Worm (Caenorhabditis elegans) whole organism, L2 larva: Measurements from ENCODE around the gene nspc-5.
A peak's percentile ranks its signal among the peaks of the same experiment; 100 is the strongest.

Source experiments
- C34F6.9 ChIP-seq: fragments of 150-350 bp; optimal IDR thresholded peaks from 2 replicates; lab custom pipeline; 2014; ENCODE audit warnings: missing biosample characterization, missing genetic modification characterization
- F13H6.1 ChIP-seq: sonication (generic microtip); optimal IDR thresholded peaks from 2 replicates; lab custom pipeline; 2016; ENCODE audit warnings: missing genetic modification characterization, missing compliant biosample characterization
- R02D3.7 ChIP-seq: fragments of 150-350 bp; optimal IDR thresholded peaks from 2 replicates; lab custom pipeline; 2014; ENCODE audit warnings: missing biosample characterization, missing genetic modification characterization
- Y55F3AM.14 ChIP-seq: fragments of 200-800 bp; sonication (Bioruptor generic); optimal IDR thresholded peaks from 2 replicates; lab custom pipeline; 2018; ENCODE audit warnings: mild to moderate bottlenecking, missing genetic modification characterization, missing compliant biosample characterization
- ZK546.5 ChIP-seq: sonication (generic microtip); optimal IDR thresholded peaks from 2 replicates; lab custom pipeline; 2017; ENCODE audit warnings: missing biosample characterization, missing genetic modification characterization
- alr-1 ChIP-seq: fragments of 150-350 bp; optimal IDR thresholded peaks from 2 replicates; lab custom pipeline; 2014; ENCODE audit warnings: missing biosample characterization, missing genetic modification characterization
- crh-2 ChIP-seq: sonication (generic microtip); optimal IDR thresholded peaks from 2 replicates; lab custom pipeline; 2017; ENCODE audit warnings: missing biosample characterization, missing genetic modification characterization
- elt-1 ChIP-seq: fragments of 150-350 bp; optimal IDR thresholded peaks from 2 replicates; lab custom pipeline; 2014; ENCODE audit warnings: missing biosample characterization, missing genetic modification characterization
- elt-3 ChIP-seq: sonication (generic microtip); optimal IDR thresholded peaks from 2 replicates; lab custom pipeline; 2017; ENCODE audit warnings: missing biosample characterization, missing genetic modification characterization
- fos-1 ChIP-seq: fragments of 150-350 bp; optimal IDR thresholded peaks from 2 replicates; lab custom pipeline; 2014; ENCODE audit warnings: missing biosample characterization, missing genetic modification characterization
- lsy-2 ChIP-seq, 2 experiments: fragments of 150-350 bp in 1 of 2; sonication (generic microtip) in 1 of 2; optimal IDR thresholded peaks; 2 replicates each; lab custom pipeline; 2014 to 2017; ENCODE audit warnings: missing biosample characterization in 2 of 2, missing genetic modification characterization in 2 of 2
- mbf-1 ChIP-seq: sonication (generic microtip); optimal IDR thresholded peaks from 2 replicates; lab custom pipeline; 2017; ENCODE audit warnings: missing biosample characterization, missing genetic modification characterization
- mdl-1 ChIP-seq, 2 experiments: fragments of 150-350 bp in 1 of 2; sonication (generic microtip) in 1 of 2; optimal IDR thresholded peaks; 2 replicates each; lab custom pipeline; 2017; ENCODE audit warnings: missing biosample characterization in 2 of 2, missing genetic modification characterization in 2 of 2
- nhr-10 ChIP-seq: sonication (generic microtip); optimal IDR thresholded peaks from 2 replicates; lab custom pipeline; 2017; ENCODE audit warnings: missing biosample characterization, missing genetic modification characterization
- nhr-11 ChIP-seq: fragments of 150-350 bp; optimal IDR thresholded peaks from 2 replicates; lab custom pipeline; 2014; ENCODE audit warnings: missing biosample characterization, missing genetic modification characterization
- nhr-12 ChIP-seq: fragments of 150-350 bp; optimal IDR thresholded peaks from 2 replicates; lab custom pipeline; 2014; ENCODE audit warnings: missing biosample characterization, missing genetic modification characterization
- nhr-129 ChIP-seq: fragments of 150-350 bp; optimal IDR thresholded peaks from 2 replicates; lab custom pipeline; 2014; ENCODE audit warnings: missing biosample characterization, missing genetic modification characterization
- nhr-21 ChIP-seq: fragments of 150-350 bp; optimal IDR thresholded peaks from 2 replicates; lab custom pipeline; 2014; ENCODE audit warnings: missing biosample characterization, missing genetic modification characterization
- nhr-23 ChIP-seq: fragments of 150-350 bp; optimal IDR thresholded peaks from 2 replicates; lab custom pipeline; 2014; ENCODE audit warnings: missing biosample characterization, missing genetic modification reagents, missing genetic modification characterization
- nhr-237 ChIP-seq: fragments of 150-350 bp; optimal IDR thresholded peaks from 2 replicates; lab custom pipeline; 2014; ENCODE audit warnings: missing biosample characterization, missing genetic modification characterization
- nhr-25 ChIP-seq: fragments of 150-350 bp; sonication (generic microtip); optimal IDR thresholded peaks from 3 replicates; lab custom pipeline; 2014; ENCODE audit warnings: missing biosample characterization, missing genetic modification characterization
- nhr-6 ChIP-seq: fragments of 150-350 bp; optimal IDR thresholded peaks from 2 replicates; lab custom pipeline; 2014; ENCODE audit warnings: missing biosample characterization, missing genetic modification characterization
- nhr-77 ChIP-seq: fragments of 150-350 bp; optimal IDR thresholded peaks from 2 replicates; lab custom pipeline; 2014; ENCODE audit warnings: missing biosample characterization, missing genetic modification characterization
- peb-1 ChIP-seq: fragments of 150-350 bp; optimal IDR thresholded peaks from 2 replicates; lab custom pipeline; 2014; ENCODE audit warnings: missing biosample characterization, missing genetic modification characterization
- sem-4 ChIP-seq: fragments of 150-350 bp; optimal IDR thresholded peaks from 2 replicates; lab custom pipeline; 2014; ENCODE audit warnings: missing biosample characterization, missing genetic modification reagents, missing genetic modification characterization
- skn-1 ChIP-seq: sonication (generic microtip); optimal IDR thresholded peaks from 2 replicates; lab custom pipeline; 2017; ENCODE audit warnings: missing biosample characterization, missing genetic modification characterization
- sma-3 ChIP-seq: sonication (generic microtip); optimal IDR thresholded peaks from 2 replicates; lab custom pipeline; 2016; ENCODE audit warnings: missing genetic modification reagents, missing genetic modification characterization, missing compliant biosample characterization
- sma-9 ChIP-seq, 2 experiments: fragments of 150-350 bp in 1 of 2; sonication (generic microtip) in 1 of 2; optimal IDR thresholded peaks; 2 replicates each; lab custom pipeline; 2014 to 2016; ENCODE audit warnings: missing genetic modification characterization in 2 of 2, mild to moderate bottlenecking in 1 of 2, missing biosample characterization in 1 of 2, missing compliant biosample characterization in 1 of 2, missing genetic modification reagents in 1 of 2, moderate library complexity in 1 of 2
- snpc-4 ChIP-seq: fragments of 150-350 bp; optimal IDR thresholded peaks from 2 replicates; lab custom pipeline; 2014; ENCODE audit warnings: missing biosample characterization, missing genetic modification characterization
- unc-55 ChIP-seq: fragments of 150-350 bp; sonication (generic microtip); optimal IDR thresholded peaks from 3 replicates; lab custom pipeline; 2014; ENCODE audit warnings: missing biosample characterization, missing genetic modification reagents, missing genetic modification characterization
- unc-62 ChIP-seq: fragments of 150-350 bp; optimal IDR thresholded peaks from 2 replicates; lab custom pipeline; 2014; ENCODE audit warnings: missing biosample characterization, missing genetic modification reagents, missing genetic modification characterization
- zag-1 ChIP-seq: fragments of 150-350 bp; optimal IDR thresholded peaks from 2 replicates; lab custom pipeline; 2014; ENCODE audit warnings: missing biosample characterization, missing genetic modification characterization
- ztf-1 ChIP-seq: fragments of 200-800 bp; sonication (Bioruptor generic); conservative IDR thresholded peaks from 2 replicates; pipeline ENCODE4 v1.3.6; 2022; ENCODE audit warnings: missing genetic modification characterization, missing compliant biosample characterization
- ztf-11 ChIP-seq: sonication (generic microtip); optimal IDR thresholded peaks from 2 replicates; lab custom pipeline; 2017; ENCODE audit warnings: missing biosample characterization, missing genetic modification characterization

The nspc-5 gene

ce11 chrX:8500922-8501321 is 37.6 kb upstream of the nspc-5 start, which contains the start of gene grd-4:
grd-4 (plus strand) TSS chrX:8501222.
- TF ChIP-seq mdl-1 (tag; optimal IDR thresholded peaks at IDR 0.05; lab: Kevin White, UChicago): no peak
- TF ChIP-seq F13H6.1 (tag; lab: Kevin White, UChicago): no peak
- TF ChIP-seq elt-1: no peak
- TF ChIP-seq snpc-4 (tag; lab: Kevin White, UChicago): no peak
- no peak for TF ChIP-seq sma-3 (GFP tag; lab: Kevin White, UChicago)
- TF ChIP-seq nhr-11: no peak
- no peak for TF ChIP-seq nhr-10
- TF ChIP-seq ztf-11 (tag; lab: Kevin White, UChicago): no peak
- TF ChIP-seq nhr-129 (tag; lab: Kevin White, UChicago): no peak
- no peak for TF ChIP-seq Y55F3AM.14 (GFP tag; lab: Kevin White, UChicago)
- no peak for TF ChIP-seq ztf-1
- no peak for TF ChIP-seq nhr-25
- TF ChIP-seq sma-9 (GFP tag; optimal IDR thresholded peaks at IDR 0.05; lab: Kevin White, UChicago): no peak
- no peak for TF ChIP-seq sma-9 (tag; optimal IDR thresholded peaks at IDR 0.05; lab: Kevin White, UChicago)
- no peak for TF ChIP-seq nhr-21 (tag; lab: Kevin White, UChicago)
- TF ChIP-seq nhr-6 (tag; lab: Kevin White, UChicago): no peak
- TF ChIP-seq crh-2 (tag; lab: Kevin White, UChicago): no peak
- TF ChIP-seq sem-4 (tag; lab: Kevin White, UChicago): no peak
- no peak for TF ChIP-seq unc-62 (GFP tag; lab: Kevin White, UChicago)

DNA sequence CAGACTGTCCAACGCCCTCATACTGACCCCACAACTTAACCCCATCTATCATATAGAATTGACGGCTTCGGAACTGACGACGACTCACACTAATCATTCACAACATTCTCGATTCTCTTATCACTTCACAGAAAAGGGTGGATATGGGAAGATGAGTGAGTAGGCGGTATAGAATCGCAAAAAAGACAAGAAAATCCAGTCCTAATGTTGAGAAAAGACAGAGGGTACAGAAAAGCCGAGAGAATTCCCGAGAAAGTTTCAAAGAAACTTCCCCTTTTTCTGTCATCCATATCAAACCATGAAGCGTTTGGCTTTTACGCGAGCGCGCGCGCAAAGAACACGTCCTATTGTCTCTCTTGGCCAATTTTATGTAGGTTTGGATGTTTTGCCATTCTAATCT is 34.3 kb upstream of the nspc-5 start:
- TF ChIP-seq mdl-1 (tag; optimal IDR thresholded peaks at IDR 0.05; lab: Kevin White, UChicago) (no peak), nhr-21 (tag; lab: Kevin White, UChicago) (peak; percentile 60)
- TF ChIP-seq, all 48 proteins: peak for 1

- TF ChIP-seq crh-2 (tag; lab: Kevin White, UChicago) (no peak), alr-1 (tag; lab: Kevin White, UChicago) (no peak), C34F6.9 (no peak), F13H6.1 (tag; lab: Kevin White, UChicago) (no peak), mbf-1 (tag; lab: Kevin White, UChicago) (no peak)
Observed at ce11 chrX:8507053-8507452, 31.5 kb upstream of the nspc-5 start.

DNA sequence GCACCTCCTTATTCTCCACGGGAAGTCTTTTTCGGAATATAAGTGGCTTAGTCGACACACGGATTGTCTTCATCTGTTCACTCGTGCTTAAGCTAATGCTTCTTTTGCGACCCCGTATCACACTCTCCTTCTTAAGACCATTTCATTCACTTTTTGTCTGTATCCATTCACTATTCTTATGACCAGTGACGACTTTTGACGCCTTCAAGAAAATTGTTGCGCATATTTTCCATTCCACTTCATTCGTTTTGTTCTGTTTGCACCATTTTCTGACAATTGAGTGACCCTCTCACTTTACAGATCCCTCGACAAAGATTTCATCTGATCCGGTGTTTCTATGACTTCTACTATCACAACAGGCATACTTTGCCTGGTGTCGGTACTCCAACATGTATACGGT is 30.9 kb upstream of the nspc-5 start, which contains the start of gene H03E18.1:
H03E18.1 (plus strand) TSS at position 301 of the 400 bp plus-strand sequence.
- TF ChIP-seq nhr-12 (no peak), alr-1 (tag; lab: Kevin White, UChicago) (no peak), skn-1 (tag; lab: Kevin White, UChicago) (no peak)
- TF ChIP-seq, all 48 proteins: peak for 0

- TF ChIP-seq unc-62 (GFP tag; lab: Kevin White, UChicago) (no peak), alr-1 (tag; lab: Kevin White, UChicago) (no peak), nhr-12 (no peak), Y55F3AM.14 (GFP tag; lab: Kevin White, UChicago) (no peak), nhr-21 (tag; lab: Kevin White, UChicago) (peak; percentile 9)
Observed at ce11 chrX:8509088-8509487, 29.4 kb upstream of the nspc-5 start.

- TF ChIP-seq R02D3.7 (no peak), ZK546.5 (tag; lab: Kevin White, UChicago) (no peak), nhr-77 (tag; lab: Kevin White, UChicago) (no peak), nhr-237 (tag; lab: Kevin White, UChicago) (no peak), fos-1 (tag; lab: Kevin White, UChicago) (no peak), unc-55 (GFP tag; lab: Kevin White, UChicago) (no peak), ztf-1 (no peak), zag-1 (tag; lab: Kevin White, UChicago) (no peak), unc-62 (GFP tag; lab: Kevin White, UChicago) (no peak), elt-3 (tag; lab: Kevin White, UChicago) (no peak), nhr-25 (no peak), nhr-23 (tag; lab: Kevin White, UChicago) (no peak), Y55F3AM.14 (GFP tag; lab: Kevin White, UChicago) (no peak), lsy-2 (tag; optimal IDR thresholded peaks at IDR 0.05; lab: Kevin White, UChicago) (no peak), sma-9 (GFP tag; optimal IDR thresholded peaks at IDR 0.05; lab: Kevin White, UChicago) (no peak), sma-9 (tag; optimal IDR thresholded peaks at IDR 0.05; lab: Kevin White, UChicago) (no peak), peb-1 (tag; lab: Kevin White, UChicago) (no peak), nhr-10 (no peak), mdl-1 (tag; optimal IDR thresholded peaks at IDR 0.05; lab: Kevin White, UChicago) (no peak), mbf-1 (tag; lab: Kevin White, UChicago) (no peak), snpc-4 (tag; lab: Kevin White, UChicago) (no peak)
- TF ChIP-seq, all 48 proteins: peak for 0
Observed at ce11 chrX:8520402-8520801, 18.1 kb upstream of the nspc-5 start, which contains the start of gene H03E18.2. H03E18.2 (minus strand) TSS chrX:8520502.
